Worm (Caenorhabditis elegans) whole organism, L4/young adult: ENCODE measurements around the gene Y58A7A.1.

Source experiments
- W03F9.2 ChIP-seq: fragments of 150-350 bp; optimal IDR thresholded peaks from 2 replicates; lab custom pipeline; 2014; ENCODE audit warnings: missing biosample characterization, missing genetic modification characterization
- dao-5 ChIP-seq: sonication (generic microtip); optimal IDR thresholded peaks from 2 replicates; lab custom pipeline; 2016; ENCODE audit warnings: missing genotype, missing genetic modification characterization, moderate library complexity, missing compliant biosample characterization
- him-1 ChIP-seq: sonication (generic microtip); optimal IDR thresholded peaks from 2 replicates; lab custom pipeline; 2016; ENCODE audit warnings: missing genotype, missing genetic modification reagents, missing genetic modification characterization, missing compliant biosample characterization

- no peak for TF ChIP-seq W03F9.2 (tag; lab: Kevin White, UChicago)
- no peak for TF ChIP-seq dao-5 (tag; lab: Kevin White, UChicago)
- TF ChIP-seq him-1 (tag; lab: Kevin White, UChicago) = no peak
Measured at ce11 chrV:5032176-5032575, 37.2 kb downstream of the Y58A7A.1 start.
